Worm (Caenorhabditis elegans) whole organism, young adult: ENCODE results near the gene ceh-43.

Experiments
- B0336.3 ChIP-seq: fragments of 200-800 bp; sonication (Bioruptor generic); IDR thresholded peaks from 2 replicates; pipeline ENCODE4 v1.3.6; 2022; ENCODE audit warnings: missing genetic modification characterization, missing compliant biosample characterization
- F49E8.2 ChIP-seq: sonication (generic microtip); optimal IDR thresholded peaks from 3 replicates; lab custom pipeline; 2017; ENCODE audit warnings: missing genetic modification characterization, mild to moderate bottlenecking, missing compliant biosample characterization, antibody characterized with exemption, moderate library complexity; ENCODE audit not compliant: insufficient read depth
- K11D2.4 ChIP-seq: fragments of 200-800 bp; sonication (Bioruptor generic); IDR thresholded peaks from 2 replicates; pipeline ENCODE4 v1.3.6; 2022; ENCODE audit warnings: missing genetic modification reagents, missing genetic modification characterization, missing compliant biosample characterization
- ZK185.1 ChIP-seq: sonication (generic microtip); optimal IDR thresholded peaks from 2 replicates; lab custom pipeline; 2016; ENCODE audit warnings: mild to moderate bottlenecking, missing genetic modification characterization, missing compliant biosample characterization; ENCODE audit not compliant: poor library complexity, severe bottlenecking
- aptf-2 ChIP-seq: fragments of 200-800 bp; sonication (Bioruptor generic); conservative IDR thresholded peaks from 2 replicates; pipeline ENCODE4 v1.3.6; 2022; ENCODE audit warnings: missing genetic modification reagents, missing genetic modification characterization, missing compliant biosample characterization
- atf-7 ChIP-seq: sonication (generic microtip); optimal IDR thresholded peaks from 2 replicates; lab custom pipeline; 2017; ENCODE audit warnings: mild to moderate bottlenecking, missing genetic modification characterization, missing compliant biosample characterization
- attf-3 ChIP-seq: fragments of 200-800 bp; sonication (Bioruptor generic); conservative IDR thresholded peaks from 2 replicates; pipeline ENCODE4 v1.3.6; 2022; ENCODE audit warnings: missing genetic modification reagents, missing genetic modification characterization, missing compliant biosample characterization
- attf-5 ChIP-seq: fragments of 200-800 bp; sonication (Bioruptor generic); optimal IDR thresholded peaks from 2 replicates; lab custom pipeline; 2018; ENCODE audit warnings: mild to moderate bottlenecking, missing genetic modification characterization, missing compliant biosample characterization
- attf-6 ChIP-seq: fragments of 200-800 bp; sonication (Bioruptor generic); IDR thresholded peaks from 2 replicates; pipeline ENCODE4 v1.3.6; 2022; ENCODE audit warnings: missing genetic modification reagents, missing genetic modification characterization, missing compliant biosample characterization
- ccch-3 ChIP-seq: fragments of 200-800 bp; sonication (Bioruptor generic); optimal IDR thresholded peaks from 2 replicates; lab custom pipeline; 2018; ENCODE audit warnings: mild to moderate bottlenecking, missing genetic modification characterization, missing compliant biosample characterization
- cebp-1 ChIP-seq, 2 experiments: fragments of 200-800 bp in 1 of 2; sonication (Bioruptor generic) in 1 of 2; sonication (generic microtip) in 1 of 2; IDR thresholded peaks in 1 of 2; optimal IDR thresholded peaks in 1 of 2; 2 replicates each; pipeline versions ENCODE4 v1.3.6 to Lab custom; 2017 to 2022; ENCODE audit warnings: missing compliant biosample characterization in 2 of 2, missing genetic modification characterization in 2 of 2, mild to moderate bottlenecking in 1 of 2, missing genetic modification reagents in 1 of 2, moderate library complexity in 1 of 2
- ceh-100 ChIP-seq: fragments of 200-800 bp; sonication (Bioruptor generic); IDR thresholded peaks from 2 replicates; pipeline ENCODE4 v1.3.6; 2022; ENCODE audit warnings: missing genetic modification reagents, missing genetic modification characterization, missing compliant biosample characterization
- chd-7 ChIP-seq: sonication (generic microtip); optimal IDR thresholded peaks from 2 replicates; lab custom pipeline; 2016; ENCODE audit warnings: mild to moderate bottlenecking, missing genetic modification characterization, moderate library complexity, missing compliant biosample characterization
- die-1 ChIP-seq: sonication (generic microtip); optimal IDR thresholded peaks from 2 replicates; lab custom pipeline; 2016; ENCODE audit warnings: missing genotype, mild to moderate bottlenecking, missing genetic modification characterization, missing compliant biosample characterization
- dox-1 ChIP-seq: fragments of 200-800 bp; sonication (Bioruptor generic); IDR thresholded peaks from 2 replicates; pipeline ENCODE4 v1.3.6; 2022; ENCODE audit warnings: missing genetic modification reagents, missing genetic modification characterization, missing compliant biosample characterization
- egl-44 ChIP-seq: fragments of 200-800 bp; sonication (Bioruptor generic); IDR thresholded peaks from 2 replicates; pipeline ENCODE4 v1.3.6; 2022; ENCODE audit warnings: missing genetic modification reagents, missing genetic modification characterization, missing compliant biosample characterization
- ets-4 ChIP-seq: fragments of 200-800 bp; sonication (Bioruptor generic); optimal IDR thresholded peaks from 2 replicates; lab custom pipeline; 2018; ENCODE audit warnings: mild to moderate bottlenecking, missing genetic modification characterization, missing compliant biosample characterization
- gei-17 ChIP-seq: fragments of 200-800 bp; sonication (Bioruptor generic); optimal IDR thresholded peaks from 2 replicates; lab custom pipeline; 2018; ENCODE audit warnings: mild to moderate bottlenecking, missing genetic modification characterization, missing compliant biosample characterization
- hrde-1 ChIP-seq: sonication (generic microtip); optimal IDR thresholded peaks from 2 replicates; lab custom pipeline; 2016; ENCODE audit warnings: missing genetic modification characterization, mild to moderate bottlenecking, missing compliant biosample characterization, moderate library complexity, missing genotype, missing genetic modification reagents, borderline replicate concordance
- let-526 ChIP-seq: fragments of 200-800 bp; sonication (Bioruptor generic); IDR thresholded peaks from 2 replicates; pipeline ENCODE4 v1.3.6; 2022; ENCODE audit warnings: missing genetic modification reagents, missing genetic modification characterization, missing compliant biosample characterization
- lin-26 ChIP-seq: fragments of 200-800 bp; sonication (Bioruptor generic); IDR thresholded peaks from 2 replicates; pipeline ENCODE4 v1.3.6; 2022; ENCODE audit warnings: missing genetic modification reagents, missing genetic modification characterization, missing compliant biosample characterization
- lin-40 ChIP-seq: sonication (generic microtip); optimal IDR thresholded peaks from 2 replicates; lab custom pipeline; 2016; ENCODE audit warnings: missing genetic modification characterization, mild to moderate bottlenecking, missing compliant biosample characterization, missing genotype, missing genetic modification reagents
- lin-54 ChIP-seq: fragments of 200-800 bp; sonication (Bioruptor generic); optimal IDR thresholded peaks from 2 replicates; lab custom pipeline; 2018; ENCODE audit warnings: mild to moderate bottlenecking, missing genetic modification characterization, missing compliant biosample characterization
- madf-10 ChIP-seq: sonication (generic microtip); optimal IDR thresholded peaks from 2 replicates; lab custom pipeline; 2016; ENCODE audit warnings: mild to moderate bottlenecking, missing genetic modification characterization, missing compliant biosample characterization
- madf-6 ChIP-seq: fragments of 200-800 bp; sonication (Bioruptor generic); IDR thresholded peaks from 2 replicates; pipeline ENCODE4 v1.3.6; 2022; ENCODE audit warnings: missing genetic modification reagents, missing genetic modification characterization, missing compliant biosample characterization
- nfya-2 ChIP-seq: fragments of 200-800 bp; sonication (Bioruptor generic); IDR thresholded peaks from 2 replicates; pipeline ENCODE4 v1.3.6; 2022; ENCODE audit warnings: missing genetic modification reagents, missing genetic modification characterization, missing compliant biosample characterization
- nfyb-1 ChIP-seq: fragments of 200-800 bp; sonication (Bioruptor generic); IDR thresholded peaks from 2 replicates; pipeline ENCODE4 v1.3.6; 2022; ENCODE audit warnings: missing genetic modification reagents, missing genetic modification characterization, missing compliant biosample characterization
- nhr-80 ChIP-seq: sonication (generic microtip); optimal IDR thresholded peaks from 2 replicates; lab custom pipeline; 2016; ENCODE audit warnings: missing genetic modification characterization, missing compliant biosample characterization
- nhr-90 ChIP-seq: sonication (generic microtip); optimal IDR thresholded peaks from 2 replicates; lab custom pipeline; 2016; ENCODE audit warnings: missing genotype, mild to moderate bottlenecking, missing genetic modification characterization, missing compliant biosample characterization
- snpc-4 ChIP-seq, 5 experiments: fragments of 150-350 bp in 1 of 5; sonication (generic microtip) in 4 of 5; optimal IDR thresholded peaks; 2 replicates each; lab custom pipeline; 2014 to 2018; ENCODE audit warnings: missing genetic modification characterization in 5 of 5, missing biosample characterization in 3 of 5, antibody characterized with exemption in 2 of 5, mild to moderate bottlenecking in 2 of 5, missing compliant biosample characterization in 2 of 5, missing genotype in 2 of 5, moderate library complexity in 2 of 5, missing genetic modification reagents in 1 of 5
- somi-1 ChIP-seq: fragments of 200-800 bp; sonication (Bioruptor generic); optimal IDR thresholded peaks from 2 replicates; lab custom pipeline; 2018; ENCODE audit warnings: mild to moderate bottlenecking, missing genetic modification characterization, missing compliant biosample characterization
- tbp1 ChIP-seq: fragments of 200-800 bp; sonication (Bioruptor generic); optimal IDR thresholded peaks from 2 replicates; lab custom pipeline; 2018; ENCODE audit warnings: mild to moderate bottlenecking, missing genetic modification characterization, missing compliant biosample characterization
- unc-130 ChIP-seq: sonication (generic microtip); optimal IDR thresholded peaks from 2 replicates; lab custom pipeline; 2016; ENCODE audit warnings: missing genetic modification reagents, missing genetic modification characterization, missing compliant biosample characterization
- unc-62 ChIP-seq: fragments of 150-350 bp; optimal IDR thresholded peaks from 2 replicates; lab custom pipeline; 2014; ENCODE audit warnings: missing biosample characterization, missing genetic modification reagents, missing genetic modification characterization
- zim-3 ChIP-seq: sonication (generic microtip); optimal IDR thresholded peaks from 2 replicates; lab custom pipeline; 2017; ENCODE audit warnings: mild to moderate bottlenecking, missing genetic modification characterization, moderate library complexity, missing compliant biosample characterization
- ztf-26 ChIP-seq: sonication (generic microtip); optimal IDR thresholded peaks from 2 replicates; lab custom pipeline; 2017; ENCODE audit warnings: missing genetic modification characterization, missing compliant biosample characterization

Gene ceh-43

DNA sequence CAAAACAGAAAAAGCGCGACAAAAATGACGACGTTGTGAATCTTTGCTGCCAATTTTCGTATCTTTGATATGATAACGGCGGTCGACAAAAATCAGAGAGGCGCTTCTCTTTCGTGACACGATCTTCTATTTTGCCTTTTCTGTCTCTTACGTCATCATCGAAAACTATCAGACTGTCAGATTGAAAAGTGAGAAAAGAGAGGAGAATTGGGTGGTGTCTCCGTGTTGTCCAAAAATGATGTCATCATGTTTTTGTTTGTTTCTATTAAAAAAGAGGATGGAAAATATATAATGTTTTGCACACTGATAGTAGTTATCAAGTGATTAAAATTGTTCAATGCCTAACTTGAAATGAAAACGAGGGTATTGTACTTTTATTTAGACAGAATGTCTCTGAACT is 46.3 kb upstream of the ceh-43 start (continued):
- TF ChIP-seq egl-44 (0 out of 2 replicates have a peak, but pooled peaks have one; percentile 31), ccch-3 (GFP tag; lab: Kevin White, UChicago) (no peak), nhr-80 (tag; lab: Kevin White, UChicago) (peak; percentile 93)

DNA sequence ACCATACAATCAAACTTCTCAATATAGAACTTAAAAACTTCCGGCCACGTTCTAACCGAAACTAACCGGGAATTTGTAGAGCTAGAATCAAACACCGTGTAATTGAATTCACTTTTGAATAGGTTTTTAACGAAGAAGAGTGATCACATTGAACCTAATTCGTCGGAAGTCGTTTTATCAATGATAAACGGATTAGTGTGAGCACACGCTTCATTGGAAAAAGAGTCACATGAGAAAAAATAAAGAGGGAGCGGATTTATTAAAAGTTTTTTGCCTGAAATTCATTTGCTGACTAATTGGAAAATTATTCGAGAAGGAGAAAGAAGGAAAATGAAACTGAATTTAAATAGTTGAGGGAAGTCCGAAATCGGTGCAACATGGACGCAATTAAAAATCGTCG is 45.9 kb upstream of the ceh-43 start:
- TF ChIP-seq F49E8.2 (tag; lab: Kevin White, UChicago) (no peak), aptf-2 (no peak), gei-17 (GFP tag; lab: Kevin White, UChicago) (no peak)

DNA sequence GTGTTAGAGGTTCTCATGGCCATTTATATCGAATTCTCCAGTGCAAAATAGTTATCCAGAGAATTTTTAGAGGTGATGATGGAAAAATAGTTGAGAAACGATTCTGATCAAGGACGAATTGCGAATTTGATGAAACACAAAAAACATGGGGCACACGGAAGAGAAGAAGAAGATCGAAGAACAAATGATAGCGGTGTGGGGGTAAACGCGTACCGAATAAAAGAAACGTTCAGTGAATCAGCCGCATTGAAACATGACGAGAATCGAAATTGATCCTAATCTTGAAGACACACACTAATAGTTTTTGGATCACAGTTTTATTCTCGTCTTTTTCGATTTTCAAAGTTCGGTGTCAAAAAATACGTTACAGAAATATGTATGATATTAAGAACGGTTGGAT is 45.5 kb upstream of the ceh-43 start:
- TF ChIP-seq lin-40 (tag; lab: Kevin White, UChicago): no peak
- no peak for TF ChIP-seq nhr-90 (tag; lab: Kevin White, UChicago)
- no peak for TF ChIP-seq nhr-80 (tag; lab: Kevin White, UChicago)
- TF ChIP-seq attf-6 (GFP tag; lab: Robert Waterston, UW): no peak
- no peak for TF ChIP-seq snpc-4 (GFP tag; optimal IDR thresholded peaks at IDR 0.05; lab: Kevin White, UChicago)
- TF ChIP-seq snpc-4 (tag; optimal IDR thresholded peaks at IDR 0.05; lab: Kevin White, UChicago): no peak
- TF ChIP-seq nfyb-1: peak; percentile 14; the same call in 1 of the 2 replicates
- TF ChIP-seq zim-3: no peak
- TF ChIP-seq, all 124 proteins: peak for 1

DNA sequence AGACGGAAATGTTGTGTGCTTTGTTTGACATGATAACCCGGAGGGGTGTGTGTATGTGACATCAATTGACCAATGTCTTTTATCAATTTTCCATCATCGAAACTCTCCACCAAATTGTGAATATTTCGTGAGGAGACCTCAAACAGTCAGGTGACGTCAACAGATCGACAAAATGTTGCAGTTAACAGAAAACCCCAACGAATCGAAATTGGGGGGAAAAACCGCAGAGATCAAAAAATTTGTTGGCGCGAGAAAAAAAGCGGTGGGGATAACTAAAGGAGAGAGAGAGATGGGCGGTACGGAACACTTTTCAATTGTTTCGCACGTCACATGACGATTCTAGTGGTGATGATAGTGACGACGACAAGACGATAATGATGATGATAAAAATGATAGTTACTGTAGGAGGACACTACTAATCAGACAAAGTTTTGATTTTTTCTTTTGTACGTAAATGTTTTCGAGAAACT is 44.8 kb upstream of the ceh-43 start:
- TF ChIP-seq F49E8.2 (tag; lab: Kevin White, UChicago): no peak
- peak; percentile 10 for TF ChIP-seq ets-4 (GFP tag; lab: Kevin White, UChicago)
- peak; percentile 13 for TF ChIP-seq chd-7 (tag; lab: Kevin White, UChicago)
- TF ChIP-seq B0336.3 (GFP tag; lab: Robert Waterston, UW): peak; percentile 35
- peak; percentile 83 for TF ChIP-seq atf-7 (tag; lab: Kevin White, UChicago)
- no peak for TF ChIP-seq attf-3
- TF ChIP-seq madf-6 (GFP tag; lab: Robert Waterston, UW): 0 out of 2 replicates have a peak, but pooled peaks have one; percentile 16
- TF ChIP-seq snpc-4 (GFP tag; optimal IDR thresholded peaks at IDR 0.05; lab: Kevin White, UChicago): no peak
- TF ChIP-seq snpc-4 (tag; optimal IDR thresholded peaks at IDR 0.05; lab: Kevin White, UChicago): peak in 1 of 4 experiments; percentile 20
- TF ChIP-seq somi-1 (GFP tag; lab: Kevin White, UChicago): peak; percentile 67
- no peak for TF ChIP-seq hrde-1
- TF ChIP-seq lin-26 (GFP tag; lab: Robert Waterston, UW): peak; percentile 51; the same call in 1 of the 2 replicates
- TF ChIP-seq cebp-1 (GFP tag; IDR thresholded peaks at IDR 0.05; lab: Robert Waterston, UW): no peak
- peak; percentile 51 for TF ChIP-seq cebp-1 (tag; optimal IDR thresholded peaks at IDR 0.05; lab: Kevin White, UChicago)
- TF ChIP-seq die-1 (tag; lab: Kevin White, UChicago): peak; percentile 55
- TF ChIP-seq nhr-80 (tag; lab: Kevin White, UChicago): peak; percentile 82
- peak; percentile 16 for TF ChIP-seq tbp1
- no peak for TF ChIP-seq ceh-100 (GFP tag; lab: Robert Waterston, UW)
- peak; percentile 66 for TF ChIP-seq ZK185.1 (tag; lab: Kevin White, UChicago)
- TF ChIP-seq K11D2.4 (GFP tag; lab: Robert Waterston, UW): 0 out of 2 replicates have a peak, but pooled peaks have one; percentile 24
- peak; percentile 48 for TF ChIP-seq attf-5 (GFP tag; lab: Kevin White, UChicago)
- TF ChIP-seq lin-40 (tag; lab: Kevin White, UChicago): peak; percentile 60
- TF ChIP-seq unc-130 (GFP tag; lab: Kevin White, UChicago): no peak
- no peak for TF ChIP-seq nfya-2 (GFP tag; lab: Robert Waterston, UW)
- peak; percentile 27; the same call in 1 of the 2 replicates for TF ChIP-seq dox-1 (GFP tag; lab: Robert Waterston, UW)
- peak; percentile 30 for TF ChIP-seq unc-62 (GFP tag; lab: Kevin White, UChicago)
- TF ChIP-seq madf-10: peak; percentile 35
- TF ChIP-seq lin-54 (GFP tag; lab: Kevin White, UChicago): peak; percentile 36
- peak; percentile 66; the same call in 1 of the 2 replicates for TF ChIP-seq let-526 (GFP tag; lab: Robert Waterston, UW)
- peak; percentile 65 for TF ChIP-seq ztf-26 (tag; lab: Kevin White, UChicago)
